Fruit fly (Drosophila melanogaster): ENCODE measurements around the gene CG11828.

Gene CG11828

dm6 chr3R:28904174-28904573 lies 18.7 kb upstream of the CG11828 start:
- no peak for TF ChIP-seq noc (tag; optimal IDR thresholded peaks at IDR 0.05)

- TF ChIP-seq noc (tag; optimal IDR thresholded peaks at IDR 0.05): peak; percentile 67
Observed at dm6 chr3R:28904816-28905435, 17.9 kb upstream of the CG11828 start.

dm6 chr3R:28911758-28912157 lies 11.1 kb upstream of the CG11828 start:
- TF ChIP-seq noc (tag; optimal IDR thresholded peaks at IDR 0.05): peak; percentile 16

- no peak for TF ChIP-seq noc (tag; optimal IDR thresholded peaks at IDR 0.05)
Observed at dm6 chr3R:28913039-28913438, 9.8 kb upstream of the CG11828 start.

- TF ChIP-seq noc (tag; optimal IDR thresholded peaks at IDR 0.05): no peak
Observed at dm6 chr3R:28913890-28914750, 8.7 kb upstream of the CG11828 start.

- no peak for TF ChIP-seq noc (tag; optimal IDR thresholded peaks at IDR 0.05)
Observed at dm6 chr3R:28950859-28951351, 28.1 kb downstream of the CG11828 start.

- no peak for TF ChIP-seq noc (tag; optimal IDR thresholded peaks at IDR 0.05)
Observed at dm6 chr3R:28958703-28959102, 35.9 kb downstream of the CG11828 start.

- TF ChIP-seq noc (tag; optimal IDR thresholded peaks at IDR 0.05): no peak
Observed at dm6 chr3R:28959105-28959504, 36.3 kb downstream of the CG11828 start.

dm6 chr3R:28970266-28970665 lies 47.4 kb downstream of the CG11828 start, which contains the start of gene DIP-gamma:
TSS of gene DIP-gamma (minus strand) at chr3R:28970372.
- no peak for TF ChIP-seq noc (tag; optimal IDR thresholded peaks at IDR 0.05)

All from whole organism, larva.